Worm (Caenorhabditis elegans) whole organism, midembryonic: ENCODE measurements around the gene srj-24.

Source experiments
- T22C8.4 ChIP-seq: fragments of 200-800 bp; sonication (Bioruptor generic); IDR thresholded peaks from 2 replicates; pipeline ENCODE4 v1.3.6; 2022; ENCODE audit warnings: missing genetic modification characterization, missing compliant biosample characterization
- cog-1 ChIP-seq: sonication (generic microtip); optimal IDR thresholded peaks from 2 replicates; lab custom pipeline; 2016; ENCODE audit warnings: missing genetic modification characterization, missing compliant biosample characterization
- flt-1 ChIP-seq: fragments of 200-800 bp; sonication (Bioruptor generic); IDR thresholded peaks from 2 replicates; pipeline ENCODE4 v1.3.6; 2022; ENCODE audit warnings: missing genetic modification characterization, missing compliant biosample characterization
- med-1 ChIP-seq: sonication (generic microtip); optimal IDR thresholded peaks from 2 replicates; lab custom pipeline; 2017; ENCODE audit warnings: missing genetic modification characterization, mild to moderate bottlenecking, missing compliant biosample characterization, antibody characterized with exemption, missing genetic modification reagents; ENCODE audit not compliant: insufficient read depth

DNA sequence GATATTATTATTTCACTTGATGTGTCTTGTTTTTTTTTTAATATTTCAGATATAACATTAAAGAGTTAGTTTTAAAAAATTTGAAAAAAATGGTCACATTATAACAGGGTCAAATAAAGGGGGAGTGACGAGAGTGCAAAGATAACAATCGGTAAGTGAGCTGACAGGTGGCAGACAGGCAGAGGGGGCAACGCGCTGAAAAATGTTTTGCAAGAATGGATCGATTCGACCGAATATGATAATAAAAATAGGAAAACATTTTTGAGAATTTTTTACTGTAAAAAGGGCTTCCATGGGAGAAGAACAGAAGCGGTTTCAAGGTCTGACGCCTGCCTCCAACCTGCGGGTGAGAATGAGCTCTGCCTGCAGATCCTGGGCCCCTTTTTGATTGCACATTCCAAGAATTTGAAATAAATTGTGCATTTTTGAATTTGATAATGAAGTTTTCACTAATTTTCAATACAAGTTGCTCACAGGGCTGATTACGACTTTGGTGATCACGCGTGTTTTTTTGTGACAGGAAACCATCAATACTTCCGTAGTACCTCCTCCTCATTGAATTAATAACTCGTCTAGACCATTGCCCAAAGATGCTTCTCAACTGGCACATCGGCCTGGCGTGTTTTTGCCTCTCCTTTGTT, 39.1 kb downstream of the srj-24 start, which contains the start of the genes ugt-29 and srx-5:
- no peak for TF ChIP-seq flt-1
- no peak for TF ChIP-seq T22C8.4
- TF ChIP-seq med-1 (GFP tag; lab: Kevin White, UChicago) = no peak
- TF ChIP-seq cog-1 = no peak
